Worm (Caenorhabditis elegans): Measurements from ENCODE around the gene srv-10.

Gene srv-10

ce11 chrV:13423045-13423444, 663 bp upstream of the srv-10 start, which contains the start of gene srv-9:
TSS of gene srv-9 (minus strand) at chrV:13423145.
- TF ChIP-seq lsy-2 (tag; optimal IDR thresholded peaks at IDR 0.05): no peak
- TF ChIP-seq mep-1 (tag; optimal IDR thresholded peaks at IDR 0.05): no peak
- no peak for TF ChIP-seq ham-2 (GFP tag; optimal IDR thresholded peaks at IDR 0.05)
- no peak for TF ChIP-seq zip-8 (tag; optimal IDR thresholded peaks at IDR 0.05)
- TF ChIP-seq nhr-2 (tag; optimal IDR thresholded peaks at IDR 0.05): no peak

DNA sequence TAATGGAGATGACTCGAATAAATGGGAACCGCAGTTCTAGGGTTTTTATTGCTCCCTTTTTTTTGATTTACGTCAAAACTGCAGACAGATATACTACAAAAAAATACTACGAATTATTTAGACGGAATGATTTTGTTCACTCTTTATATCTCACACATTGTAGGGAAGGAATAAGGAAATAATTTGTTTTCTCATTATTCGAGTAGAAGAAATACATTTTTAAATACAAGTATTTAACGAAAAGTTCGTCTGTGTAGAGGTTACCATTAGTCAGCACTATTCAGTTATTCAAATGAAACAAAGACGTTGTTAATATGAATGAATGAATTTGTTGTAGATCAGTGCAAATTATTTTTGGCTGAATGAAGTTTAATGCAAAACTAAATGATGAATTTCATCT, 3.1 kb downstream of the srv-10 start, which contains the start of gene srd-18:
srd-18 (minus strand) TSS at position 101 of the 400 bp plus-strand sequence.
- TF ChIP-seq mep-1 (tag; optimal IDR thresholded peaks at IDR 0.05) (no peak), nhr-2 (tag; optimal IDR thresholded peaks at IDR 0.05) (no peak), nhr-12 (tag; optimal IDR thresholded peaks at IDR 0.05) (no peak)

- no peak for TF ChIP-seq nhr-76 (tag; optimal IDR thresholded peaks at IDR 0.05)
- TF ChIP-seq lin-32 (GFP tag; optimal IDR thresholded peaks at IDR 0.05): no peak
- TF ChIP-seq nhr-2 (tag; optimal IDR thresholded peaks at IDR 0.05): no peak
- TF ChIP-seq zip-8 (tag; optimal IDR thresholded peaks at IDR 0.05): no peak
- TF ChIP-seq tbx-8 (GFP tag; optimal IDR thresholded peaks at IDR 0.05): no peak
- no peak for TF ChIP-seq ham-2 (GFP tag; optimal IDR thresholded peaks at IDR 0.05)
- TF ChIP-seq nhr-12 (tag; optimal IDR thresholded peaks at IDR 0.05): no peak
- TF ChIP-seq mep-1 (tag; optimal IDR thresholded peaks at IDR 0.05): no peak
- no peak for TF ChIP-seq blmp-1 (tag; optimal IDR thresholded peaks at IDR 0.05)
- no peak for TF ChIP-seq hlh-1 (tag; optimal IDR thresholded peaks at IDR 0.05)
- TF ChIP-seq mls-2 (tag; optimal IDR thresholded peaks at IDR 0.05): no peak
- TF ChIP-seq snpc-4 (tag; optimal IDR thresholded peaks at IDR 0.05): no peak
- TF ChIP-seq unc-62 (GFP tag; optimal IDR thresholded peaks at IDR 0.05): no peak
- no peak for TF ChIP-seq ceh-83 (GFP tag; optimal IDR thresholded peaks at IDR 0.05)
Observed at ce11 chrV:13427378-13427777, 3.7 kb downstream of the srv-10 start.

DNA sequence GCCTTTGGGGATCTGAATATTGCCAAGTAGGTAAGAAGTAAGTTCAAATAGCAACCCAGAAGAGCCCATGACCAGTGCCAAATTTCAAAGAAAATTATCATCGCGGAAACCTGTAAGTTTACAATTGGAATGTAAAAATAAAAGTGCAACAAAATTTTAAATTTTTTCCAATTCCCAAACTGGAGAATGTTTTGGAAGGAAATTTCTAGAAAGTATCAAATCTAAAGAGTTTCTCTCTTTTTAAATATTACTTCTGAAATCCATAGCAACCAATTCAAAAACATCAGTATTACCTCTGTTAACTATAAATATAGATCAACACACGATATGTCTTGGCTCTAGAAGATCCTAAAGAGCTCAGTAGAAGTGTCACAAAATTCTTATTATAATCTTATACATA, 5.0 kb downstream of the srv-10 start, which contains the start of gene srd-19:
srd-19 (minus strand) TSS at position 101 of the 400 bp plus-strand sequence.
- TF ChIP-seq ceh-39 (tag; optimal IDR thresholded peaks at IDR 0.05) (no peak), flh-1 (GFP tag; optimal IDR thresholded peaks at IDR 0.05) (no peak), drap-1 (GFP tag; optimal IDR thresholded peaks at IDR 0.05) (no peak), hlh-1 (tag; optimal IDR thresholded peaks at IDR 0.05) (no peak), ham-2 (GFP tag; optimal IDR thresholded peaks at IDR 0.05) (no peak), sptf-1 (tag; optimal IDR thresholded peaks at IDR 0.05) (no peak), elt-3 (tag; optimal IDR thresholded peaks at IDR 0.05) (no peak), mab-5 (tag; optimal IDR thresholded peaks at IDR 0.05) (no peak), nhr-76 (tag; optimal IDR thresholded peaks at IDR 0.05) (no peak), ceh-83 (GFP tag; optimal IDR thresholded peaks at IDR 0.05) (no peak), ceh-43 (GFP tag; optimal IDR thresholded peaks at IDR 0.05) (no peak), cnd-1 (tag; optimal IDR thresholded peaks at IDR 0.05) (no peak), lin-13 (tag; optimal IDR thresholded peaks at IDR 0.05) (no peak), mep-1 (tag; optimal IDR thresholded peaks at IDR 0.05) (no peak), unc-62 (GFP tag; optimal IDR thresholded peaks at IDR 0.05) (no peak), pha-4 (tag; optimal IDR thresholded peaks at IDR 0.05) (no peak), nhr-12 (tag; optimal IDR thresholded peaks at IDR 0.05) (no peak), blmp-1 (tag; optimal IDR thresholded peaks at IDR 0.05) (no peak), zip-8 (tag; optimal IDR thresholded peaks at IDR 0.05) (no peak)

DNA sequence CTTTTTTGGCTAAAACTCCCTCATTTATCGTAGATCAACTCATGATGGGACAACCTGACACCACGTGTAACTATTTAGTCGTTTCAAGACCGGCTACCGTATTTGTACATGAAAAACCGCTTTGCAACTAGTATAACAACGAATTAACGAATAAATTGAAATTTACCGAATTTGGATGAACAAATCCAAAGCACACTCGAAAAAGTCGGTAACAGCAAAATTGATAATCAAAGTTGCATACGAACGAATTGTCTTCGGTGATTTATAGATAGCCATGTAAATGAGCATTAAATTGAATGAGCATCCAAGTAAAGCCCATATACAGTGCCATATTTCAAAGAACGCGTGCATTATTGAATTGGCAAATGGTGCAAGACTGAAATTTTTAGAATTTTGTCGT, 8.7 kb downstream of the srv-10 start, which contains the start of gene srd-17:
srd-17 (minus strand) TSS at position 351 of the 400 bp plus-strand sequence.
- TF ChIP-seq blmp-1 (tag; optimal IDR thresholded peaks at IDR 0.05) (no peak), nhr-12 (tag; optimal IDR thresholded peaks at IDR 0.05) (peak; percentile 37)

DNA sequence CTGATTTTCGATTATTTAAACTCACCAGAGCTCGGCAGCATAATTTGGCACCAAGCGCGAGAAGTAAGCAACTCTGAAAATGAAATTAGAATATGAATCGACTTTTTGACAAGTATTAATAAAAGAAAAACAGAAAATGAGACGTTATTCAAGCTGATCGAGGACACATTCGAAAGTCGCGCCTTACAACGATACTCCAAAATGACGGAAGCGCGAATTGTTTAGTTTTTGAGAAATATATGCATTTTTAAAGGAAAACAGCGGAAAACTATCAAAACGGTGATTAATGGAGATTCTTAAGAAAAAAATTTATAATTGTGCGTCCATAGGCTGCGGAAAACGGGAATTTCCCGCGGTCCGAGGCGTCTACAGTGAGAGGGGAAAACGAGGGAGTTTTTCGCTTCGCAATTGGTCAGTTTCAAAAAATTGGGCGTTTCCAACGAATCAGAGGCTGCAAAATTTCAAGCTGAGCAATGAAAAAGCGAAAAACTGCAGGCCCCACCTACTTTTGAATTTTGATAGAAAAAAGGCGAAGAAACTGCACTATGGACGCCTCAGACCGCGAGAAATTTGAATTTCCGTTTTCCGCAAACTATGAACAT, 13.9 kb downstream of the srv-10 start, which contains the start of gene mes-4:
mes-4 (minus strand) TSS at position 73 of the 602 bp plus-strand sequence.
- TF ChIP-seq elt-1 (tag; optimal IDR thresholded peaks at IDR 0.05; ENCODE audit: borderline replicate concordance, insufficient read depth) (no peak), sptf-1 (tag; optimal IDR thresholded peaks at IDR 0.05) (no peak), bed-3 (GFP tag; optimal IDR thresholded peaks at IDR 0.05) (no peak), nhr-237 (tag; optimal IDR thresholded peaks at IDR 0.05) (no peak), lin-13 (tag; optimal IDR thresholded peaks at IDR 0.05) (no peak), ces-1 (GFP tag; optimal IDR thresholded peaks at IDR 0.05) (no peak)

Data from whole organism, mixed stage, embryonic.